Worm (Caenorhabditis elegans) whole organism, young adult: ENCODE data around the gene F56D6.23.
"Not testable (repeated sequence)": the region's sequence is repeated elsewhere in the genome, so short reads cannot be mapped to it uniquely, and the experiment has no call there.

Experiments used
- B0336.3 ChIP-seq: fragments of 200-800 bp; sonication (Bioruptor generic); IDR thresholded peaks from 2 replicates; pipeline ENCODE4 v1.3.6; 2022; ENCODE audit warnings: missing genetic modification characterization, missing compliant biosample characterization
- C06A6.2 ChIP-seq: fragments of 200-800 bp; sonication (Bioruptor generic); conservative IDR thresholded peaks from 2 replicates; pipeline ENCODE4 v1.3.6; 2022; ENCODE audit warnings: missing genetic modification characterization, missing compliant biosample characterization
- F37B4.10 ChIP-seq: fragments of 200-800 bp; sonication (Bioruptor generic); IDR thresholded peaks from 2 replicates; pipeline ENCODE4 v1.3.6; 2022; ENCODE audit warnings: missing genetic modification characterization, missing compliant biosample characterization
- F57A8.1 ChIP-seq: fragments of 200-800 bp; sonication (Bioruptor generic); optimal IDR thresholded peaks from 2 replicates; lab custom pipeline; 2018; ENCODE audit warnings: mild to moderate bottlenecking, missing genetic modification characterization, moderate library complexity, missing compliant biosample characterization
- K12H6.12 ChIP-seq: fragments of 200-800 bp; sonication (Bioruptor generic); optimal IDR thresholded peaks from 2 replicates; lab custom pipeline; 2018; ENCODE audit warnings: mild to moderate bottlenecking, missing genetic modification characterization, missing compliant biosample characterization
- T07F8.4 ChIP-seq: sonication (generic microtip); optimal IDR thresholded peaks from 2 replicates; lab custom pipeline; 2016; ENCODE audit warnings: mild to moderate bottlenecking, missing genetic modification characterization, moderate library complexity, missing compliant biosample characterization
- Y53G8AR.9 ChIP-seq: fragments of 200-800 bp; sonication (Bioruptor generic); conservative IDR thresholded peaks from 2 replicates; pipeline ENCODE4 v1.3.6; 2022; ENCODE audit warnings: missing genetic modification reagents, missing genetic modification characterization, missing compliant biosample characterization
- aptf-2 ChIP-seq: fragments of 200-800 bp; sonication (Bioruptor generic); conservative IDR thresholded peaks from 2 replicates; pipeline ENCODE4 v1.3.6; 2022; ENCODE audit warnings: missing genetic modification reagents, missing genetic modification characterization, missing compliant biosample characterization
- aptf-3 ChIP-seq: fragments of 200-800 bp; sonication (Bioruptor generic); IDR thresholded peaks from 2 replicates; pipeline ENCODE4 v1.3.6; 2022; ENCODE audit warnings: missing genetic modification characterization, missing compliant biosample characterization
- attf-6 ChIP-seq: fragments of 200-800 bp; sonication (Bioruptor generic); IDR thresholded peaks from 2 replicates; pipeline ENCODE4 v1.3.6; 2022; ENCODE audit warnings: missing genetic modification reagents, missing genetic modification characterization, missing compliant biosample characterization
- bed-1 ChIP-seq: fragments of 200-800 bp; sonication (Bioruptor generic); IDR thresholded peaks from 2 replicates; pipeline ENCODE4 v1.3.6; 2022; ENCODE audit warnings: missing genetic modification reagents, missing genetic modification characterization, missing compliant biosample characterization
- cebp-1 ChIP-seq, 2 experiments: fragments of 200-800 bp in 1 of 2; sonication (Bioruptor generic) in 1 of 2; sonication (generic microtip) in 1 of 2; IDR thresholded peaks in 1 of 2; optimal IDR thresholded peaks in 1 of 2; 2 replicates each; pipeline versions ENCODE4 v1.3.6 to Lab custom; 2017 to 2022; ENCODE audit warnings: missing compliant biosample characterization in 2 of 2, missing genetic modification characterization in 2 of 2, mild to moderate bottlenecking in 1 of 2, missing genetic modification reagents in 1 of 2, moderate library complexity in 1 of 2
- ceh-100 ChIP-seq: fragments of 200-800 bp; sonication (Bioruptor generic); IDR thresholded peaks from 2 replicates; pipeline ENCODE4 v1.3.6; 2022; ENCODE audit warnings: missing genetic modification reagents, missing genetic modification characterization, missing compliant biosample characterization
- ceh-40 ChIP-seq: fragments of 200-800 bp; sonication (Bioruptor generic); IDR thresholded peaks from 2 replicates; pipeline ENCODE4 v1.3.6; 2022; ENCODE audit warnings: missing genetic modification characterization, missing compliant biosample characterization
- ceh-79 ChIP-seq: sonication (generic microtip); optimal IDR thresholded peaks from 2 replicates; lab custom pipeline; 2017; ENCODE audit warnings: mild to moderate bottlenecking, missing genetic modification characterization, missing compliant biosample characterization
- ceh-91 ChIP-seq: fragments of 200-800 bp; sonication (Bioruptor generic); IDR thresholded peaks from 2 replicates; pipeline ENCODE4 v1.3.6; 2022; ENCODE audit warnings: missing genetic modification reagents, missing genetic modification characterization, missing compliant biosample characterization
- die-1 ChIP-seq: sonication (generic microtip); optimal IDR thresholded peaks from 2 replicates; lab custom pipeline; 2016; ENCODE audit warnings: missing genotype, mild to moderate bottlenecking, missing genetic modification characterization, missing compliant biosample characterization
- egl-44 ChIP-seq: fragments of 200-800 bp; sonication (Bioruptor generic); IDR thresholded peaks from 2 replicates; pipeline ENCODE4 v1.3.6; 2022; ENCODE audit warnings: missing genetic modification reagents, missing genetic modification characterization, missing compliant biosample characterization
- egrh-3 ChIP-seq: fragments of 200-800 bp; sonication (Bioruptor generic); IDR thresholded peaks from 2 replicates; pipeline ENCODE4 v1.3.6; 2022; ENCODE audit warnings: missing genetic modification reagents, missing genetic modification characterization, missing compliant biosample characterization
- ets-4 ChIP-seq: fragments of 200-800 bp; sonication (Bioruptor generic); optimal IDR thresholded peaks from 2 replicates; lab custom pipeline; 2018; ENCODE audit warnings: mild to moderate bottlenecking, missing genetic modification characterization, missing compliant biosample characterization
- him-1 ChIP-seq: sonication (generic microtip); optimal IDR thresholded peaks from 2 replicates; lab custom pipeline; 2016; ENCODE audit warnings: missing genotype, missing genetic modification reagents, missing genetic modification characterization, missing compliant biosample characterization
- hsf-1 ChIP-seq: fragments of 200-800 bp; sonication (Bioruptor generic); IDR thresholded peaks from 2 replicates; pipeline ENCODE4 v1.3.6; 2022; ENCODE audit warnings: missing genetic modification reagents, missing genetic modification characterization, missing compliant biosample characterization
- lin-26 ChIP-seq: fragments of 200-800 bp; sonication (Bioruptor generic); IDR thresholded peaks from 2 replicates; pipeline ENCODE4 v1.3.6; 2022; ENCODE audit warnings: missing genetic modification reagents, missing genetic modification characterization, missing compliant biosample characterization
- lin-35 ChIP-seq, 3 experiments: fragments of 150-350 bp in 2 of 3; sonication (generic microtip) in 1 of 3; optimal IDR thresholded peaks; 2 replicates each; lab custom pipeline; 2014 to 2018; ENCODE audit warnings: missing biosample characterization in 3 of 3, missing genetic modification characterization in 3 of 3, missing genetic modification reagents in 3 of 3
- lin-40 ChIP-seq: sonication (generic microtip); optimal IDR thresholded peaks from 2 replicates; lab custom pipeline; 2016; ENCODE audit warnings: missing genetic modification characterization, mild to moderate bottlenecking, missing compliant biosample characterization, missing genotype, missing genetic modification reagents
- madf-3 ChIP-seq: fragments of 200-800 bp; sonication (Bioruptor generic); IDR thresholded peaks from 2 replicates; pipeline ENCODE4 v1.3.6; 2022; ENCODE audit warnings: missing genetic modification reagents, missing genetic modification characterization, missing compliant biosample characterization
- madf-6 ChIP-seq: fragments of 200-800 bp; sonication (Bioruptor generic); IDR thresholded peaks from 2 replicates; pipeline ENCODE4 v1.3.6; 2022; ENCODE audit warnings: missing genetic modification reagents, missing genetic modification characterization, missing compliant biosample characterization
- mes-4 ChIP-seq: sonication (generic microtip); optimal IDR thresholded peaks from 2 replicates; lab custom pipeline; 2016; ENCODE audit warnings: missing genotype, missing genetic modification characterization, missing compliant biosample characterization
- nfya-2 ChIP-seq: fragments of 200-800 bp; sonication (Bioruptor generic); IDR thresholded peaks from 2 replicates; pipeline ENCODE4 v1.3.6; 2022; ENCODE audit warnings: missing genetic modification reagents, missing genetic modification characterization, missing compliant biosample characterization
- nhr-120 ChIP-seq: fragments of 200-800 bp; sonication (Bioruptor generic); IDR thresholded peaks from 2 replicates; pipeline ENCODE4 v1.3.6; 2022; ENCODE audit warnings: missing genetic modification characterization, missing compliant biosample characterization
- nhr-27 ChIP-seq: fragments of 200-800 bp; sonication (Bioruptor generic); optimal IDR thresholded peaks from 2 replicates; lab custom pipeline; 2018; ENCODE audit warnings: mild to moderate bottlenecking, missing genetic modification characterization, moderate library complexity, missing compliant biosample characterization
- nhr-80 ChIP-seq: sonication (generic microtip); optimal IDR thresholded peaks from 2 replicates; lab custom pipeline; 2016; ENCODE audit warnings: missing genetic modification characterization, missing compliant biosample characterization
- sdz-38 ChIP-seq: sonication (generic microtip); optimal IDR thresholded peaks from 2 replicates; lab custom pipeline; 2016; ENCODE audit warnings: missing genotype, missing genetic modification characterization, missing compliant biosample characterization
- snpc-1.1 ChIP-seq: sonication (generic microtip); optimal IDR thresholded peaks from 2 replicates; lab custom pipeline; 2017; ENCODE audit warnings: missing genetic modification characterization, mild to moderate bottlenecking, missing compliant biosample characterization, antibody characterized with exemption, moderate library complexity, missing genotype, missing genetic modification reagents; ENCODE audit not compliant: insufficient read depth
- snpc-1.3 ChIP-seq: sonication (generic microtip); optimal IDR thresholded peaks from 2 replicates; lab custom pipeline; 2017; ENCODE audit warnings: missing genetic modification characterization, mild to moderate bottlenecking, missing compliant biosample characterization, antibody characterized with exemption, moderate library complexity, missing genotype, missing genetic modification reagents; ENCODE audit not compliant: insufficient read depth
- sptf-2 ChIP-seq: fragments of 200-800 bp; sonication (Bioruptor generic); optimal IDR thresholded peaks from 2 replicates; lab custom pipeline; 2018; ENCODE audit warnings: mild to moderate bottlenecking, missing genetic modification characterization, missing compliant biosample characterization
- tbx-9 ChIP-seq: sonication (generic microtip); optimal IDR thresholded peaks from 2 replicates; lab custom pipeline; 2016; ENCODE audit warnings: borderline replicate concordance, missing genetic modification characterization, inconsistent platforms, missing compliant biosample characterization
- tlf-1 ChIP-seq: fragments of 200-800 bp; sonication (Bioruptor generic); optimal IDR thresholded peaks from 2 replicates; lab custom pipeline; 2018; ENCODE audit warnings: mild to moderate bottlenecking, missing genetic modification characterization, missing compliant biosample characterization
- xnd-1 ChIP-seq: sonication (generic microtip); optimal IDR thresholded peaks from 2 replicates; lab custom pipeline; 2016; ENCODE audit warnings: missing genotype, missing genetic modification reagents, missing genetic modification characterization, missing compliant biosample characterization
- zfh-2 ChIP-seq: fragments of 200-800 bp; sonication (Bioruptor generic); conservative IDR thresholded peaks from 2 replicates; pipeline ENCODE4 v1.3.6; 2022; ENCODE audit warnings: missing genetic modification reagents, missing genetic modification characterization, missing compliant biosample characterization
- ztf-3 ChIP-seq: fragments of 200-800 bp; sonication (Bioruptor generic); optimal IDR thresholded peaks from 2 replicates; lab custom pipeline; 2018; ENCODE audit warnings: mild to moderate bottlenecking, missing genetic modification characterization, missing compliant biosample characterization

The F56D6.23 gene

ce11 chrIV:3911848-3912247 lies 6.4 kb upstream of the F56D6.23 start, which contains the start of gene F56D6.18:
Gene F56D6.18, minus strand, starts transcription at chrIV:3911948.
- TF ChIP-seq mes-4 (tag; lab: Kevin White, UChicago); egrh-3 (GFP tag; lab: Robert Waterston, UW); C06A6.2 (GFP tag; lab: Robert Waterston, UW): not testable (repeated sequence)

- TF ChIP-seq ceh-40 (no peak), ets-4 (GFP tag; lab: Kevin White, UChicago) (no peak), sptf-2 (GFP tag; lab: Kevin White, UChicago) (no peak), cebp-1 (GFP tag; IDR thresholded peaks at IDR 0.05; lab: Robert Waterston, UW) (no peak), cebp-1 (tag; optimal IDR thresholded peaks at IDR 0.05; lab: Kevin White, UChicago) (no peak), nhr-80 (no peak), madf-3 (no peak), lin-40 (no peak)
Measured at ce11 chrIV:3912598-3912997, 5.7 kb upstream of the F56D6.23 start, which contains the start of gene F56D6.20. Gene F56D6.20, plus strand, starts transcription at chrIV:3912898.

ce11 chrIV:3914462-3914861 lies 3.8 kb upstream of the F56D6.23 start, which contains the start of gene F56D6.19:
Gene F56D6.19, plus strand, starts transcription at chrIV:3914762.
- TF ChIP-seq ceh-91 (GFP tag; lab: Robert Waterston, UW): no peak
- TF ChIP-seq snpc-1.3 (tag; lab: Kevin White, UChicago): no peak
- TF ChIP-seq zfh-2 (GFP tag; lab: Robert Waterston, UW): no peak
- no peak for TF ChIP-seq Y53G8AR.9 (GFP tag; lab: Robert Waterston, UW)
- no peak for TF ChIP-seq ztf-3
- no peak for TF ChIP-seq nfya-2 (GFP tag; lab: Robert Waterston, UW)
- TF ChIP-seq nhr-120: no peak
- TF ChIP-seq nhr-80: no peak
- no peak for TF ChIP-seq lin-26
- no peak for TF ChIP-seq ceh-100 (GFP tag; lab: Robert Waterston, UW)
- TF ChIP-seq nhr-27 (tag; lab: Kevin White, UChicago): no peak
- TF ChIP-seq ceh-79 (tag; lab: Kevin White, UChicago): no peak

ce11 chrIV:3915296-3915695 lies 3.0 kb upstream of the F56D6.23 start, which contains the start of gene srz-20:
Gene srz-20, plus strand, starts transcription at chrIV:3915596.
- TF ChIP-seq hsf-1 (GFP tag; lab: Robert Waterston, UW) (no peak), B0336.3 (GFP tag; lab: Robert Waterston, UW) (no peak), F37B4.10 (GFP tag; lab: Robert Waterston, UW) (no peak), aptf-3 (GFP tag; lab: Robert Waterston, UW) (no peak), tbx-9 (tag; lab: Kevin White, UChicago) (no peak), egl-44 (GFP tag; lab: Robert Waterston, UW) (no peak), K12H6.12 (no peak), madf-6 (no peak), sdz-38 (tag; lab: Kevin White, UChicago) (no peak), madf-3 (no peak), tlf-1 (GFP tag; lab: Kevin White, UChicago) (no peak), him-1 (no peak)

- TF ChIP-seq snpc-1.1: no peak
- no peak for TF ChIP-seq aptf-2 (GFP tag; lab: Robert Waterston, UW)
- no peak for TF ChIP-seq him-1
- no peak for TF ChIP-seq bed-1 (GFP tag; lab: Robert Waterston, UW)
- no peak for TF ChIP-seq attf-6
- TF ChIP-seq lin-35 (GFP tag; optimal IDR thresholded peaks at IDR 0.05; lab: Kevin White, UChicago): no peak
- no peak for TF ChIP-seq nfya-2 (GFP tag; lab: Robert Waterston, UW)
- no peak for TF ChIP-seq nhr-120
- TF ChIP-seq T07F8.4 (tag; lab: Kevin White, UChicago): no peak
- no peak for TF ChIP-seq die-1 (tag; lab: Kevin White, UChicago)
- TF ChIP-seq xnd-1: no peak
- no peak for TF ChIP-seq F57A8.1 (GFP tag; lab: Kevin White, UChicago)
Measured at ce11 chrIV:3917405-3917804, 855 bp upstream of the F56D6.23 start, which contains the start of gene F56D6.14. Gene F56D6.14, plus strand, starts transcription at chrIV:3917705.
